Worm (Caenorhabditis elegans) whole organism, L2 larva: ENCODE measurements around the gene nspc-4.

Experiments
- ZK546.5 ChIP-seq: sonication (generic microtip); optimal IDR thresholded peaks from 2 replicates; lab custom pipeline; 2017; ENCODE audit warnings: missing biosample characterization, missing genetic modification characterization
- ama-1 ChIP-seq: fragments of 150-350 bp; optimal IDR thresholded peaks from 2 replicates; lab custom pipeline; 2018; ENCODE audit warnings: inconsistent platforms
- lin-13 ChIP-seq: fragments of 150-350 bp; optimal IDR thresholded peaks from 2 replicates; lab custom pipeline; 2014; ENCODE audit warnings: missing biosample characterization, missing genetic modification reagents, missing genetic modification characterization
- mbf-1 ChIP-seq: sonication (generic microtip); optimal IDR thresholded peaks from 2 replicates; lab custom pipeline; 2017; ENCODE audit warnings: missing biosample characterization, missing genetic modification characterization
- nhr-11 ChIP-seq: fragments of 150-350 bp; optimal IDR thresholded peaks from 2 replicates; lab custom pipeline; 2014; ENCODE audit warnings: missing biosample characterization, missing genetic modification characterization
- nhr-12 ChIP-seq: fragments of 150-350 bp; optimal IDR thresholded peaks from 2 replicates; lab custom pipeline; 2014; ENCODE audit warnings: missing biosample characterization, missing genetic modification characterization
- nhr-23 ChIP-seq: fragments of 150-350 bp; optimal IDR thresholded peaks from 2 replicates; lab custom pipeline; 2014; ENCODE audit warnings: missing biosample characterization, missing genetic modification reagents, missing genetic modification characterization
- nhr-237 ChIP-seq: fragments of 150-350 bp; optimal IDR thresholded peaks from 2 replicates; lab custom pipeline; 2014; ENCODE audit warnings: missing biosample characterization, missing genetic modification characterization
- nhr-25 ChIP-seq: fragments of 150-350 bp; sonication (generic microtip); optimal IDR thresholded peaks from 3 replicates; lab custom pipeline; 2014; ENCODE audit warnings: missing biosample characterization, missing genetic modification characterization
- nhr-77 ChIP-seq: fragments of 150-350 bp; optimal IDR thresholded peaks from 2 replicates; lab custom pipeline; 2014; ENCODE audit warnings: missing biosample characterization, missing genetic modification characterization
- unc-62 ChIP-seq: fragments of 150-350 bp; optimal IDR thresholded peaks from 2 replicates; lab custom pipeline; 2014; ENCODE audit warnings: missing biosample characterization, missing genetic modification reagents, missing genetic modification characterization
- zag-1 ChIP-seq: fragments of 150-350 bp; optimal IDR thresholded peaks from 2 replicates; lab custom pipeline; 2014; ENCODE audit warnings: missing biosample characterization, missing genetic modification characterization
- ztf-11 ChIP-seq: sonication (generic microtip); optimal IDR thresholded peaks from 2 replicates; lab custom pipeline; 2017; ENCODE audit warnings: missing biosample characterization, missing genetic modification characterization

- TF ChIP-seq nhr-237: no peak
- TF ChIP-seq ama-1: no peak
- no peak for TF ChIP-seq ztf-11 (tag; lab: Kevin White, UChicago)
- no peak for TF ChIP-seq lin-13 (GFP tag; lab: Kevin White, UChicago)
- TF ChIP-seq nhr-23 (tag; lab: Kevin White, UChicago): no peak
- no peak for TF ChIP-seq ZK546.5 (tag; lab: Kevin White, UChicago)
- no peak for TF ChIP-seq mbf-1 (tag; lab: Kevin White, UChicago)
- no peak for TF ChIP-seq zag-1
- no peak for TF ChIP-seq unc-62 (GFP tag; lab: Kevin White, UChicago)
- TF ChIP-seq nhr-11 (tag; lab: Kevin White, UChicago): no peak
- no peak for TF ChIP-seq nhr-12 (tag; lab: Kevin White, UChicago)
- TF ChIP-seq nhr-77 (tag; lab: Kevin White, UChicago): no peak
- no peak for TF ChIP-seq nhr-25
These were observed 16.5 kb downstream of the nspc-4 start, which contains the start of gene C03G5.14 for ce11 chrX:8521614-8522013.
